Fruit fly (Drosophila melanogaster) whole organism, embryonic: Measurements from ENCODE around the gene Dlc90F.

Experiments used
- Adf1 ChIP-seq: fragments of 200-800 bp; sonication (Bioruptor generic); IDR thresholded peaks from 2 replicates; pipeline ENCODE4 v1.3.6; 2022; ENCODE audit warnings: missing biosample characterization, missing genetic modification characterization
- B-H1 ChIP-seq: fragments of 200-800 bp; sonication (Bioruptor generic); IDR thresholded peaks from 3 replicates; pipeline ENCODE4 v1.3.6; 2022; ENCODE audit warnings: missing biosample characterization, missing genetic modification characterization
- CG10274 ChIP-seq: fragments of 200-800 bp; sonication (Bioruptor generic); optimal IDR thresholded peaks from 3 replicates; lab custom pipeline; 2017; ENCODE audit warnings: missing biosample characterization, mild to moderate bottlenecking, missing genetic modification characterization
- CG10462 ChIP-seq: fragments of 200-800 bp; sonication (Bioruptor generic); optimal IDR thresholded peaks from 2 replicates; lab custom pipeline; 2016; ENCODE audit warnings: missing biosample characterization, missing genetic modification characterization
- CG13287 ChIP-seq: fragments of 200-800 bp; sonication (Bioruptor generic); IDR thresholded peaks from 2 replicates; pipeline ENCODE4 v1.3.6; 2022; ENCODE audit warnings: missing biosample characterization, missing genetic modification characterization; ENCODE audit not compliant: partially characterized antibody
- CG17328 ChIP-seq: fragments of 200-800 bp; sonication (Bioruptor generic); IDR thresholded peaks from 2 replicates; pipeline ENCODE4 v1.3.6; 2022; ENCODE audit warnings: missing biosample characterization, missing genetic modification characterization
- CG17385 ChIP-seq: fragments of 200-800 bp; sonication (Bioruptor generic); optimal IDR thresholded peaks from 3 replicates; lab custom pipeline; 2018; ENCODE audit warnings: missing biosample characterization, mild to moderate bottlenecking, missing genetic modification characterization
- CG31365 ChIP-seq: fragments of 200-800 bp; sonication (Bioruptor generic); optimal IDR thresholded peaks from 2 replicates; lab custom pipeline; 2018; ENCODE audit warnings: missing biosample characterization, mild to moderate bottlenecking, missing genetic modification characterization
- CG31388 ChIP-seq: fragments of 200-800 bp; sonication (Bioruptor generic); optimal IDR thresholded peaks from 2 replicates; lab custom pipeline; 2016; ENCODE audit warnings: missing biosample characterization, missing genetic modification characterization
- CG32767 ChIP-seq: fragments of 200-800 bp; sonication (Bioruptor generic); IDR thresholded peaks from 2 replicates; pipeline ENCODE4 v1.3.6; 2022; ENCODE audit warnings: missing biosample characterization, missing genetic modification characterization
- CG8089 ChIP-seq: fragments of 200-800 bp; sonication (Bioruptor generic); optimal IDR thresholded peaks from 3 replicates; lab custom pipeline; 2016; ENCODE audit warnings: missing biosample characterization, missing genetic modification characterization
- CG8765 ChIP-seq: fragments of 200-800 bp; sonication (Bioruptor generic); IDR thresholded peaks from 2 replicates; pipeline ENCODE4 v1.3.6; 2022; ENCODE audit warnings: missing biosample characterization, missing genetic modification characterization
- CG9609 ChIP-seq: fragments of 200-800 bp; sonication (Bioruptor generic); optimal IDR thresholded peaks from 3 replicates; lab custom pipeline; 2016; ENCODE audit warnings: missing biosample characterization, missing genetic modification characterization
- CG9932 ChIP-seq: fragments of 200-800 bp; sonication (Bioruptor generic); IDR thresholded peaks from 2 replicates; pipeline ENCODE4 v1.3.6; 2022; ENCODE audit warnings: missing biosample characterization, missing genetic modification characterization
- CTCF ChIP-seq: fragments of 200-800 bp; sonication (Bioruptor generic); optimal IDR thresholded peaks from 2 replicates; lab custom pipeline; 2017; ENCODE audit warnings: missing biosample characterization, mild to moderate bottlenecking, missing genetic modification characterization, moderate library complexity
- CrebB ChIP-seq: fragments of 200-800 bp; sonication (Bioruptor generic); optimal IDR thresholded peaks from 3 replicates; lab custom pipeline; 2018; ENCODE audit warnings: missing biosample characterization, mild to moderate bottlenecking, missing genetic modification characterization
- D ChIP-seq, 2 experiments: fragments of 200-800 bp in 1 of 2; fragments of >200 bp in 1 of 2; sonication (Bioruptor generic) in 1 of 2; optimal IDR thresholded peaks; 2 replicates in 1 of 2; 3 replicates in 1 of 2; lab custom pipeline; 2017; ENCODE audit warnings: mild to moderate bottlenecking in 1 of 2, missing biosample characterization in 1 of 2, missing genetic modification characterization in 1 of 2, missing genetic modification reagents in 1 of 2
- D19B ChIP-seq: fragments of 200-800 bp; sonication (Bioruptor generic); optimal IDR thresholded peaks from 2 replicates; lab custom pipeline; 2017; ENCODE audit warnings: missing biosample characterization, mild to moderate bottlenecking, missing genetic modification characterization
- Dfd ChIP-seq, 2 experiments: fragments of >200 bp; optimal IDR thresholded peaks; 2 replicates each; lab custom pipeline; 2017; ENCODE audit warnings: missing biosample characterization in 2 of 2, missing genetic modification characterization in 2 of 2
- E2f1 ChIP-seq: fragments of 200-800 bp; sonication (Bioruptor generic); IDR thresholded peaks from 2 replicates; pipeline ENCODE4 v1.3.6; 2022; ENCODE audit warnings: missing biosample characterization, missing genetic modification characterization
- ERR ChIP-seq: fragments of 200-800 bp; sonication (Bioruptor generic); optimal IDR thresholded peaks from 2 replicates; lab custom pipeline; 2016; ENCODE audit warnings: missing biosample characterization, missing genetic modification characterization
- Elba2 ChIP-seq: fragments of 200-800 bp; sonication (Bioruptor generic); optimal IDR thresholded peaks from 3 replicates; lab custom pipeline; 2016; ENCODE audit warnings: missing biosample characterization, missing genetic modification characterization
- Fer2 ChIP-seq: fragments of 200-800 bp; sonication (Bioruptor generic); optimal IDR thresholded peaks from 2 replicates; lab custom pipeline; 2018; ENCODE audit warnings: missing biosample characterization, mild to moderate bottlenecking, missing genetic modification characterization, moderate library complexity
- Gug ChIP-seq: fragments of 200-800 bp; sonication (Bioruptor generic); IDR thresholded peaks from 4 replicates; pipeline ENCODE4 v1.3.6; 2022; ENCODE audit warnings: missing biosample characterization, missing genetic modification characterization
- Hmx ChIP-seq: fragments of 200-800 bp; sonication (Bioruptor generic); optimal IDR thresholded peaks from 2 replicates; lab custom pipeline; 2016; ENCODE audit warnings: missing biosample characterization, missing genetic modification characterization
- MBD-R2 ChIP-seq: fragments of 200-800 bp; sonication (Bioruptor generic); IDR thresholded peaks from 2 replicates; pipeline ENCODE4 v1.3.6; 2022; ENCODE audit warnings: missing biosample characterization, missing genetic modification characterization
- Meics ChIP-seq: fragments of 200-800 bp; sonication (Bioruptor generic); optimal IDR thresholded peaks from 2 replicates; lab custom pipeline; 2017; ENCODE audit warnings: missing biosample characterization, mild to moderate bottlenecking, missing genetic modification characterization
- NC2α ChIP-seq: fragments of 200-800 bp; sonication (Bioruptor generic); optimal IDR thresholded peaks from 2 replicates; lab custom pipeline; 2016; ENCODE audit warnings: missing biosample characterization, missing genetic modification characterization
- NFAT ChIP-seq: fragments of 200-800 bp; sonication (Bioruptor generic); IDR thresholded peaks from 2 replicates; pipeline ENCODE4 v1.3.6; 2022; ENCODE audit warnings: missing biosample characterization, missing genetic modification characterization
- Optix ChIP-seq: fragments of 200-800 bp; sonication (Bioruptor generic); IDR thresholded peaks from 3 replicates; pipeline ENCODE4 v1.3.6; 2022; ENCODE audit warnings: missing biosample characterization, missing genetic modification characterization
- Rfx ChIP-seq: fragments of 200-800 bp; sonication (Bioruptor generic); IDR thresholded peaks from 2 replicates; pipeline ENCODE4 v1.3.6; 2022; ENCODE audit warnings: missing biosample characterization, missing genetic modification characterization
- Six4 ChIP-seq: fragments of 200-800 bp; sonication (Bioruptor generic); optimal IDR thresholded peaks from 2 replicates; lab custom pipeline; 2016; ENCODE audit warnings: missing biosample characterization, missing genetic modification characterization
- Xrp1 ChIP-seq: fragments of 200-800 bp; sonication (Bioruptor generic); IDR thresholded peaks from 2 replicates; pipeline ENCODE4 v1.3.6; 2022; ENCODE audit warnings: missing biosample characterization, missing genetic modification characterization
- al ChIP-seq: fragments of 200-800 bp; sonication (Bioruptor generic); IDR thresholded peaks from 2 replicates; pipeline ENCODE4 v1.3.6; 2022; ENCODE audit warnings: missing biosample characterization, missing genetic modification characterization
- ash1 ChIP-seq: fragments of 200-800 bp; sonication (Bioruptor generic); optimal IDR thresholded peaks from 2 replicates; lab custom pipeline; 2018; ENCODE audit warnings: missing biosample characterization, mild to moderate bottlenecking, missing genetic modification characterization
- cas ChIP-seq: fragments of 200-800 bp; sonication (Bioruptor generic); IDR thresholded peaks from 2 replicates; pipeline ENCODE4 v1.3.6; 2022; ENCODE audit warnings: missing biosample characterization, missing genetic modification characterization
- chinmo ChIP-seq: fragments of 200-800 bp; sonication (Bioruptor generic); IDR thresholded peaks from 4 replicates; pipeline ENCODE4 v1.3.6; 2022; ENCODE audit warnings: missing biosample characterization, missing genetic modification characterization; ENCODE audit not compliant: partially characterized antibody
- croc ChIP-seq: fragments of 200-800 bp; sonication (Bioruptor generic); conservative IDR thresholded peaks from 3 replicates; pipeline ENCODE4 v1.3.6; 2022; ENCODE audit warnings: missing biosample characterization, missing genetic modification characterization
- dpn ChIP-seq, 2 experiments: fragments of 200-800 bp; sonication (Bioruptor generic); optimal IDR thresholded peaks; 3 replicates each; lab custom pipeline; 2016; ENCODE audit warnings: missing biosample characterization in 2 of 2, missing genetic modification characterization in 2 of 2
- ems ChIP-seq: fragments of 200-800 bp; sonication (Bioruptor generic); optimal IDR thresholded peaks from 3 replicates; lab custom pipeline; 2016; ENCODE audit warnings: missing biosample characterization, missing genetic modification characterization
- fd102C ChIP-seq: fragments of 200-800 bp; sonication (Bioruptor generic); optimal IDR thresholded peaks from 2 replicates; lab custom pipeline; 2018; ENCODE audit warnings: missing biosample characterization, mild to moderate bottlenecking, missing genetic modification characterization, moderate library complexity
- klu ChIP-seq: fragments of 200-800 bp; sonication (Bioruptor generic); IDR thresholded peaks from 2 replicates; pipeline ENCODE4 v1.3.6; 2022; ENCODE audit warnings: missing biosample characterization, missing genetic modification characterization
- lilli ChIP-seq: fragments of 200-800 bp; sonication (Bioruptor generic); optimal IDR thresholded peaks from 3 replicates; lab custom pipeline; 2016; ENCODE audit warnings: missing biosample characterization, missing genetic modification characterization
- mirr ChIP-seq: fragments of 200-800 bp; sonication (Bioruptor generic); optimal IDR thresholded peaks from 3 replicates; lab custom pipeline; 2018; ENCODE audit warnings: missing biosample characterization, mild to moderate bottlenecking, missing genetic modification characterization
- odd ChIP-seq: fragments of 200-800 bp; sonication (Bioruptor generic); optimal IDR thresholded peaks from 2 replicates; lab custom pipeline; 2017; ENCODE audit warnings: missing biosample characterization, mild to moderate bottlenecking, missing genetic modification characterization
- pzg ChIP-seq: fragments of 200-800 bp; sonication (Bioruptor generic); optimal IDR thresholded peaks from 3 replicates; lab custom pipeline; 2018; ENCODE audit warnings: missing biosample characterization, mild to moderate bottlenecking, missing genetic modification characterization, moderate library complexity
- sd ChIP-seq: fragments of 200-800 bp; sonication (Bioruptor generic); optimal IDR thresholded peaks from 3 replicates; lab custom pipeline; 2018; ENCODE audit warnings: missing biosample characterization, mild to moderate bottlenecking, missing genetic modification characterization, moderate library complexity
- sima ChIP-seq: fragments of 200-800 bp; sonication (Bioruptor generic); optimal IDR thresholded peaks from 2 replicates; lab custom pipeline; 2016; ENCODE audit warnings: missing biosample characterization, missing genetic modification characterization
- stc ChIP-seq: fragments of 200-800 bp; sonication (Bioruptor generic); IDR thresholded peaks from 2 replicates; pipeline ENCODE4 v1.3.6; 2022; ENCODE audit warnings: missing biosample characterization, missing genetic modification characterization
- tgo ChIP-seq: fragments of 200-800 bp; sonication (Bioruptor generic); IDR thresholded peaks from 3 replicates; pipeline ENCODE4 v1.3.6; 2022; ENCODE audit warnings: missing biosample characterization, missing genetic modification characterization
- zfh1 ChIP-seq: fragments of 200-800 bp; sonication (Bioruptor generic); IDR thresholded peaks from 3 replicates; pipeline ENCODE4 v1.3.6; 2022; ENCODE audit warnings: missing biosample characterization, missing genetic modification characterization

The Dlc90F gene

DNA sequence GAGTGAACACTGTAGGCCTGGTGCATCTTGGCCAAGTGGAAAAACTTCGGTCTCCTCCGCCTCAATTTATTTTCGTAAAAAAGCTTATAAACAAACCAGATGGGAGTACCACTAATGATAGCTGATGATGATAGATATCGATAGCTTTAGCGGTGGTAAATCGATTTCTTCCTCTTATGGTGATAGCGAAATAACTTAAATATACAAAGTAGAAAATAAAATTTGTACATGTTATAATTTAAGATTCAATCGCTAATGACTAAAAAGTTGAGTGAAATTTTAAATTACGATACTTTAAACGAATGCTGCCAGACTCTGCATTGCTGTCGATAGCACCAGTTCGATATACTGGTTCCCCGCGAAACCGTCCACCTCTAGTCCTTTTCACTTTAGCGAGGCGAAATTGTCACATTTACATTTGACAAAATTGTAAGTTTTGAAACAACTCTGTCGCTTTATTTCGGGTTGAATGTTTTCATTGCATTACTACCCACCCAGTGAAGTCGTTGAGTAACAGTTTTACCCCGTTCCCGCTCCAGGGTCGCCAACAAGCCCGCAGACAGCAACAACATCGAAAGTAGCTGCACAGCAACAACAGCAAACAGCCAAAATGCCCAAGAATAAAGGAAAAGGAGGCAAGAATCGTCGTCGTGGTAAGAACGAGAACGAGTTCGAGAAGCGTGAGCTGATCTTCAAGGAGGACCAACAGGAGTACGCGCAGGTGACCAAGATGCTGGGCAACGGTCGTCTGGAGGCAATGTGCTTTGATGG is 24.5 kb upstream of the Dlc90F start, which contains the start of the genes Vps39 and eIF1A (continued):
- peak; percentile 82 for TF ChIP-seq pzg
- TF ChIP-seq cas (GFP tag; lab: Robert Waterston, UW): no peak
- no peak for TF ChIP-seq sd (tag; lab: Kevin White, UChicago)
- TF ChIP-seq Dfd (GFP tag; optimal IDR thresholded peaks at IDR 0.05; lab: Kevin White, UChicago): no peak
- no peak for TF ChIP-seq Six4 (GFP tag; lab: Kevin White, UChicago)
- peak; percentile 31; the same call in 1 of the 2 replicates for TF ChIP-seq al
- no peak for TF ChIP-seq sima (GFP tag; lab: Kevin White, UChicago)
- TF ChIP-seq Meics: peak; percentile 38
- peak; percentile 93 for TF ChIP-seq CG13287
- no peak; the same call in 3 of the 4 replicates for TF ChIP-seq Gug (GFP tag; lab: Robert Waterston, UW)
- TF ChIP-seq CG8089 (GFP tag; lab: Kevin White, UChicago): no peak
- TF ChIP-seq MBD-R2: peak; percentile 69
- TF ChIP-seq dpn (GFP tag; optimal IDR thresholded peaks at IDR 0.05; lab: Kevin White, UChicago): peak; percentile 33 to 43
- no peak for TF ChIP-seq CTCF (GFP tag; lab: Kevin White, UChicago)
- no peak for TF ChIP-seq odd (GFP tag; lab: Kevin White, UChicago)
- no peak for TF ChIP-seq Fer2 (tag; lab: Kevin White, UChicago)
- TF ChIP-seq NFAT: no peak
- TF ChIP-seq B-H1: no peak
- no peak for TF ChIP-seq ash1 (GFP tag; lab: Kevin White, UChicago)
- TF ChIP-seq E2f1 (GFP tag; lab: Robert Waterston, UW): no peak; the same call in 1 of the 2 replicates
- TF ChIP-seq CG8765 (GFP tag; lab: Robert Waterston, UW): no peak
- TF ChIP-seq D19B (GFP tag; lab: Kevin White, UChicago): no peak
- TF ChIP-seq CG31388: no peak
- no peak for TF ChIP-seq NC2α (GFP tag; lab: Kevin White, UChicago)
- TF ChIP-seq Rfx (GFP tag; lab: Robert Waterston, UW): peak; percentile 30; the same call in 1 of the 2 replicates
- TF ChIP-seq ems (GFP tag; lab: Kevin White, UChicago): peak; percentile 58
- TF ChIP-seq lilli: peak; percentile 70
- no peak for TF ChIP-seq zfh1 (GFP tag; lab: Robert Waterston, UW)
- TF ChIP-seq chinmo (GFP tag; lab: Robert Waterston, UW): peak; percentile 60; the same call in 1 of the 4 replicates
- peak; percentile 68 for TF ChIP-seq CG9932
- no peak for TF ChIP-seq fd102C (GFP tag; lab: Kevin White, UChicago)
- no peak for TF ChIP-seq Hmx (GFP tag; lab: Kevin White, UChicago)
- 0 out of 2 replicates have a peak, but pooled peaks have one; percentile 9 for TF ChIP-seq CG32767 (GFP tag; lab: Robert Waterston, UW)
- peak; percentile 40; the same call in 1 of the 2 replicates for TF ChIP-seq Xrp1 (GFP tag; lab: Robert Waterston, UW)
- no peak for TF ChIP-seq CG10274 (GFP tag; lab: Kevin White, UChicago)
- TF ChIP-seq CG17385 (GFP tag; lab: Kevin White, UChicago): no peak
- no peak; the same call in 2 of the 3 replicates for TF ChIP-seq tgo (GFP tag; lab: Robert Waterston, UW)
- TF ChIP-seq stc (GFP tag; lab: Robert Waterston, UW): no peak
- TF ChIP-seq CG10462: no peak
- TF ChIP-seq CG9609: no peak
- TF ChIP-seq croc (GFP tag; lab: Robert Waterston, UW): no peak
- TF ChIP-seq Elba2 (GFP tag; lab: Kevin White, UChicago): no peak
- no peak for TF ChIP-seq CG17328 (GFP tag; lab: Robert Waterston, UW)
- no peak for TF ChIP-seq Optix
- peak; percentile 72 for TF ChIP-seq D (optimal IDR thresholded peaks at IDR 0.05; lab: Kevin White, UChicago)
- TF ChIP-seq D (GFP tag; optimal IDR thresholded peaks at IDR 0.05; lab: Kevin White, UChicago): no peak
- TF ChIP-seq CG31365 (tag; lab: Kevin White, UChicago): peak; percentile 16
- TF ChIP-seq klu: no peak
- TF ChIP-seq ERR (GFP tag; lab: Kevin White, UChicago): no peak
- no peak for TF ChIP-seq mirr (GFP tag; lab: Kevin White, UChicago)
- no peak for TF ChIP-seq CrebB
- no peak for TF ChIP-seq Adf1 (GFP tag; lab: Robert Waterston, UW)
